Worm (Caenorhabditis elegans) whole organism, L2 larva: ENCODE results near the gene VY10G11R.1.
"Not testable (repeated sequence)": the region's sequence is repeated elsewhere in the genome, so short reads cannot be mapped to it uniquely, and the experiment has no call there.

ENCODE experiments used
- C34F6.9 ChIP-seq: fragments of 150-350 bp; optimal IDR thresholded peaks from 2 replicates; lab custom pipeline; 2014; ENCODE audit warnings: missing biosample characterization, missing genetic modification characterization
- F13H6.1 ChIP-seq: sonication (generic microtip); optimal IDR thresholded peaks from 2 replicates; lab custom pipeline; 2016; ENCODE audit warnings: missing genetic modification characterization, missing compliant biosample characterization
- Y55F3AM.14 ChIP-seq: fragments of 200-800 bp; sonication (Bioruptor generic); optimal IDR thresholded peaks from 2 replicates; lab custom pipeline; 2018; ENCODE audit warnings: mild to moderate bottlenecking, missing genetic modification characterization, missing compliant biosample characterization
- ZK546.5 ChIP-seq: sonication (generic microtip); optimal IDR thresholded peaks from 2 replicates; lab custom pipeline; 2017; ENCODE audit warnings: missing biosample characterization, missing genetic modification characterization
- aly-2 ChIP-seq: fragments of 150-350 bp; optimal IDR thresholded peaks from 2 replicates; lab custom pipeline; 2014; ENCODE audit warnings: missing biosample characterization, missing genetic modification characterization
- ceh-16 ChIP-seq: fragments of 150-350 bp; optimal IDR thresholded peaks from 2 replicates; lab custom pipeline; 2014; ENCODE audit warnings: missing biosample characterization, missing genetic modification characterization
- ceh-82 ChIP-seq: fragments of 150-350 bp; optimal IDR thresholded peaks from 2 replicates; lab custom pipeline; 2014; ENCODE audit warnings: missing biosample characterization, missing genetic modification characterization
- crh-2 ChIP-seq: sonication (generic microtip); optimal IDR thresholded peaks from 2 replicates; lab custom pipeline; 2017; ENCODE audit warnings: missing biosample characterization, missing genetic modification characterization
- dmd-4 ChIP-seq: sonication (generic microtip); optimal IDR thresholded peaks from 2 replicates; lab custom pipeline; 2017; ENCODE audit warnings: missing biosample characterization, missing genetic modification characterization
- egl-27 ChIP-seq: sonication (generic microtip); optimal IDR thresholded peaks from 3 replicates; lab custom pipeline; 2017; ENCODE audit warnings: missing biosample characterization, missing genetic modification reagents, missing genetic modification characterization
- elt-1 ChIP-seq: fragments of 150-350 bp; optimal IDR thresholded peaks from 2 replicates; lab custom pipeline; 2014; ENCODE audit warnings: missing biosample characterization, missing genetic modification characterization
- gmeb-1 ChIP-seq: fragments of 150-350 bp; optimal IDR thresholded peaks from 2 replicates; lab custom pipeline; 2014; ENCODE audit warnings: missing biosample characterization, missing genetic modification characterization
- lin-11 ChIP-seq: fragments of 150-350 bp; sonication (generic microtip); optimal IDR thresholded peaks from 2 replicates; lab custom pipeline; 2014; ENCODE audit warnings: missing biosample characterization, missing genetic modification characterization, inconsistent platforms, mixed read lengths
- lin-13 ChIP-seq: fragments of 150-350 bp; optimal IDR thresholded peaks from 2 replicates; lab custom pipeline; 2014; ENCODE audit warnings: missing biosample characterization, missing genetic modification reagents, missing genetic modification characterization
- lsy-2 ChIP-seq, 2 experiments: fragments of 150-350 bp in 1 of 2; sonication (generic microtip) in 1 of 2; optimal IDR thresholded peaks; 2 replicates each; lab custom pipeline; 2014 to 2017; ENCODE audit warnings: missing biosample characterization in 2 of 2, missing genetic modification characterization in 2 of 2
- mab-5 ChIP-seq: fragments of 150-350 bp; optimal IDR thresholded peaks from 2 replicates; lab custom pipeline; 2014; ENCODE audit warnings: missing biosample characterization, missing genetic modification characterization
- nhr-10 ChIP-seq: sonication (generic microtip); optimal IDR thresholded peaks from 2 replicates; lab custom pipeline; 2017; ENCODE audit warnings: missing biosample characterization, missing genetic modification characterization
- nhr-11 ChIP-seq: fragments of 150-350 bp; optimal IDR thresholded peaks from 2 replicates; lab custom pipeline; 2014; ENCODE audit warnings: missing biosample characterization, missing genetic modification characterization
- nhr-12 ChIP-seq: fragments of 150-350 bp; optimal IDR thresholded peaks from 2 replicates; lab custom pipeline; 2014; ENCODE audit warnings: missing biosample characterization, missing genetic modification characterization
- nhr-129 ChIP-seq: fragments of 150-350 bp; optimal IDR thresholded peaks from 2 replicates; lab custom pipeline; 2014; ENCODE audit warnings: missing biosample characterization, missing genetic modification characterization
- nhr-21 ChIP-seq: fragments of 150-350 bp; optimal IDR thresholded peaks from 2 replicates; lab custom pipeline; 2014; ENCODE audit warnings: missing biosample characterization, missing genetic modification characterization
- nhr-23 ChIP-seq: fragments of 150-350 bp; optimal IDR thresholded peaks from 2 replicates; lab custom pipeline; 2014; ENCODE audit warnings: missing biosample characterization, missing genetic modification reagents, missing genetic modification characterization
- nhr-237 ChIP-seq: fragments of 150-350 bp; optimal IDR thresholded peaks from 2 replicates; lab custom pipeline; 2014; ENCODE audit warnings: missing biosample characterization, missing genetic modification characterization
- nhr-25 ChIP-seq: fragments of 150-350 bp; sonication (generic microtip); optimal IDR thresholded peaks from 3 replicates; lab custom pipeline; 2014; ENCODE audit warnings: missing biosample characterization, missing genetic modification characterization
- nhr-6 ChIP-seq: fragments of 150-350 bp; optimal IDR thresholded peaks from 2 replicates; lab custom pipeline; 2014; ENCODE audit warnings: missing biosample characterization, missing genetic modification characterization
- peb-1 ChIP-seq: fragments of 150-350 bp; optimal IDR thresholded peaks from 2 replicates; lab custom pipeline; 2014; ENCODE audit warnings: missing biosample characterization, missing genetic modification characterization
- skn-1 ChIP-seq: sonication (generic microtip); optimal IDR thresholded peaks from 2 replicates; lab custom pipeline; 2017; ENCODE audit warnings: missing biosample characterization, missing genetic modification characterization
- sma-3 ChIP-seq: sonication (generic microtip); optimal IDR thresholded peaks from 2 replicates; lab custom pipeline; 2016; ENCODE audit warnings: missing genetic modification reagents, missing genetic modification characterization, missing compliant biosample characterization
- sma-9 ChIP-seq, 2 experiments: fragments of 150-350 bp in 1 of 2; sonication (generic microtip) in 1 of 2; optimal IDR thresholded peaks; 2 replicates each; lab custom pipeline; 2014 to 2016; ENCODE audit warnings: missing genetic modification characterization in 2 of 2, mild to moderate bottlenecking in 1 of 2, missing biosample characterization in 1 of 2, missing compliant biosample characterization in 1 of 2, missing genetic modification reagents in 1 of 2, moderate library complexity in 1 of 2
- snpc-4 ChIP-seq: fragments of 150-350 bp; optimal IDR thresholded peaks from 2 replicates; lab custom pipeline; 2014; ENCODE audit warnings: missing biosample characterization, missing genetic modification characterization
- unc-62 ChIP-seq: fragments of 150-350 bp; optimal IDR thresholded peaks from 2 replicates; lab custom pipeline; 2014; ENCODE audit warnings: missing biosample characterization, missing genetic modification reagents, missing genetic modification characterization
- zag-1 ChIP-seq: fragments of 150-350 bp; optimal IDR thresholded peaks from 2 replicates; lab custom pipeline; 2014; ENCODE audit warnings: missing biosample characterization, missing genetic modification characterization
- ztf-1 ChIP-seq: fragments of 200-800 bp; sonication (Bioruptor generic); conservative IDR thresholded peaks from 2 replicates; pipeline ENCODE4 v1.3.6; 2022; ENCODE audit warnings: missing genetic modification characterization, missing compliant biosample characterization
- ztf-11 ChIP-seq: sonication (generic microtip); optimal IDR thresholded peaks from 2 replicates; lab custom pipeline; 2017; ENCODE audit warnings: missing biosample characterization, missing genetic modification characterization
- ztf-4 ChIP-seq: fragments of 150-350 bp; optimal IDR thresholded peaks from 2 replicates; lab custom pipeline; 2014; ENCODE audit warnings: missing biosample characterization, missing genetic modification characterization

Gene VY10G11R.1

DNA sequence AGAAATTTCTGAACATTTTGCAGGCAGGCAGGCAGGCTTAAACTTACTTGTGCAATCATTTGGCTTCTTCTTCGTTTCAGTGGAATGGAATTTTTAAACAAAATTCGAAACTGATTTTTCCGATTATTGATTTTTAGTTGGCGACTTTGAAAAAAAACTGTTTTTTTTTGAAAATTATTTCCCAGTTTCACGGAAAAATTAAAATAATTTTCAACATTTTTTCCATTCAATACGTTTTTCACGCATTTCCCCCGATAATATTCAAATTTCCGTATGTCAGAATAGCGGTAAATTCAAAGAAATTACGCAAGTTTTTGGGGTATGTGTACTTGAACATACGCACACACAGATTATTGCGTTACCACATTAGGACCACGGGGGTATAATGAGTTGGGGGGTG lies at the start of gene VY10G11R.1:
Gene VY10G11R.1, minus strand, starts transcription at position 101 of the 400 bp plus-strand sequence.
- not testable (repeated sequence) for TF ChIP-seq lin-11, nhr-11, nhr-237 (tag; lab: Kevin White, UChicago)
- TF ChIP-seq, all 48 proteins: peak for 0; not testable (repeated sequence) for 48

DNA sequence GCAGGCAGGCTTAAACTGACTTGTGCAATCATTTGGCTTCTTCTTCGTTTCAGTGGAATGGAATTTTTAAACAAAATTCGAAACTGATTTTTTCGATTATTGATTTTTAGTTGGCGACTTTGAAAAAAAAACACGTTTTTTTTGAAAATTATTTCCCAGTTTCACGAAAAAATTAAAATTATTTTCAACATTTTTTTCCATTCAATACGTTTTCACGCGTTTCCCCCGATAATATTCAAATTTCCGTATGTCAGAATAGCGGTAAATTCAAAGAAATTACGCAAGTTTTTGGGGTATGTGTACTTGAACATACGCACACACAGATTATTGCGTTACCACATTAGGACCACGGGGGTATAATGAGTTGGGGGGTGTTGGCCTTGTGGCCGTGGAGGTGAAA lies 36.3 kb upstream of the VY10G11R.1 start, which contains the start of gene Y51H4A.935:
Gene Y51H4A.935, minus strand, starts transcription at position 101 of the 400 bp plus-strand sequence.
- not testable (repeated sequence) for TF ChIP-seq gmeb-1 (tag; lab: Kevin White, UChicago); sma-9 (GFP tag; optimal IDR thresholded peaks at IDR 0.05; lab: Kevin White, UChicago); sma-9 (tag; optimal IDR thresholded peaks at IDR 0.05; lab: Kevin White, UChicago); crh-2 (tag; lab: Kevin White, UChicago)

DNA sequence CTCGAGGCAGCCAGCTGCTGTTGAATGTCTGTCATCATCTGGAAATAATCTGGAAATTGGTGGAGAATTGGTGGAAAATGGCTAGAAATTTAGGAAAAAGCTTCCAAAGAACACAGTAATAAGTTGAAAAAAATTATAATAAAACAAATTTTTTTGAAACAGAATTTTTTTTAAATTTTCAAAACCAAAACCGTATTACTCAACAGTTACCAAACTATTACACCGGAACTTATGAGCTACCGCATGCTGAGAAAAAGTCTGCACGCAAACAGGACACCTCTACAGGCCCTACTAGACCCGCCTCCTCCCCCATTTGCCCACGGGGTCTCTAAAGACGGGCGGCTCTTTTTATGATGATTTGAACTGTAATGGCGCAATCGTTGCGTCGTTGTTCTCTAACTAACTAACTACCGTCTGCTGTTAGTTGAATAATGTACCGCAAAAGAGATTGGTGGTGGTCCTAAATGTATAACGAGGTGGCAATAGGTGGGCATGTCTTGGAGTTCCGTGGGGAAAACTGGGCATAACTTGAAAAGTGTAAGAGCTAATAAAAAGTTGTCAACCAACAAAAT lies 34.9 kb upstream of the VY10G11R.1 start, which contains the start of gene zip-7:
Gene zip-7, minus strand, starts transcription at position 51 of the 572 bp plus-strand sequence.
- TF ChIP-seq nhr-25 (tag; lab: Kevin White, UChicago) (no peak), nhr-6 (tag; lab: Kevin White, UChicago) (no peak), crh-2 (tag; lab: Kevin White, UChicago) (no peak), F13H6.1 (no peak), elt-1 (no peak)

DNA sequence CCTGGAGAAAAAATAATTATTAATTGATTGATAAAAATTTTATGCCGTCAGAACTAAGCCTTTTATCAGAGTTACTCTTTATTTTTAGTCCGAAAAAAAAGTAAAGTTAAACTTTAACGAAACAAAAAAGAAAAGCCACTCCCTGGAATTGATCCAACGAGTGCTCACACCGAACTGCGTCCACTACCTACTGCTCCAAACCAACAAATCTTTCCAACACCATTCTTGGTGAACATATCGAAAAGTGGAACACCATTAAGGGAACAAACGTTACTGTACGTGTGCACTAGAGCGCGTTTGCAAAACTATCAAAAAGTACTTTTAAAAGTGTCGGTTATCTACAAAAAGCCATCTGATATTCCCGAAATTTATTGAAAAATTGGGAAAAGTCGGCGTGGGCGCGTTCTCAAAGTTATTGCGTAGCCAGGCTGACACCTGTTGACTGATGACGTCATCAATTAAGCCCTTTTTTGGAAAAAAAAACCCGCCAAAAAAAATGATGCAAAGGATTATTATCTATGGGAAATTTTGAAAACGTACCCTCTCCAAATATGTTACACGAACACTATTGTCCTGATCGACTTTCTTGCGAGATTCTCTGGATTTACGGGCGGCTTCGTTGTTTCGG lies 32.9 kb upstream of the VY10G11R.1 start:
- TF ChIP-seq ceh-82 (tag; lab: Kevin White, UChicago) (no peak), ztf-1 (GFP tag; lab: Robert Waterston, UW) (no peak), Y55F3AM.14 (GFP tag; lab: Kevin White, UChicago) (no peak), lin-11 (tag; lab: Kevin White, UChicago) (no peak), nhr-12 (tag; lab: Kevin White, UChicago) (no peak), nhr-10 (no peak), lin-13 (no peak)
- TF ChIP-seq, all 48 proteins: peak for 0

DNA sequence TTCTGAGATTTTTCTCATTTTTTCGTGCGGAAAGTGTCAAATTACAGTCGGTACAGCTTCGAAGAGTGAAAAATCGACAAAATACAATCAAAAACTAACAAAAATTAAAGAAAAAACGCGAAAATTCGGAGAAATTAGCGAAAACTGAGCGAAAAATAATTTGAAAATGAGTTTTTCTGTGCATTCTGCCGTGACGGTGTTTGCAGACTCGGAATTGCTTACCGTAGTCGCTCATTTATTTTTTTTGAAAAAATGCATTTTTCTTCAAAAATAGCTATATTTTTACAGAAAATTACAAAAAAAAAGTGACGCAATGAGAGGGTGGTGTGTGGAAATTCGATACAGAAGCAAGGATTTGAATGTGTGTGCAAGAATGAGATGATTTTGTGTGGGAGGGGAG lies 32.3 kb upstream of the VY10G11R.1 start:
- no peak for TF ChIP-seq ztf-4 (tag; lab: Kevin White, UChicago)
- TF ChIP-seq C34F6.9 (tag; lab: Kevin White, UChicago): no peak
- no peak for TF ChIP-seq dmd-4
- no peak for TF ChIP-seq nhr-129 (tag; lab: Kevin White, UChicago)
- no peak for TF ChIP-seq ztf-1 (GFP tag; lab: Robert Waterston, UW)
- TF ChIP-seq nhr-237 (tag; lab: Kevin White, UChicago): no peak
- TF ChIP-seq egl-27 (tag; lab: Kevin White, UChicago): no peak
- TF ChIP-seq lin-13: no peak
- TF ChIP-seq lin-11 (tag; lab: Kevin White, UChicago): no peak
- no peak for TF ChIP-seq skn-1

DNA sequence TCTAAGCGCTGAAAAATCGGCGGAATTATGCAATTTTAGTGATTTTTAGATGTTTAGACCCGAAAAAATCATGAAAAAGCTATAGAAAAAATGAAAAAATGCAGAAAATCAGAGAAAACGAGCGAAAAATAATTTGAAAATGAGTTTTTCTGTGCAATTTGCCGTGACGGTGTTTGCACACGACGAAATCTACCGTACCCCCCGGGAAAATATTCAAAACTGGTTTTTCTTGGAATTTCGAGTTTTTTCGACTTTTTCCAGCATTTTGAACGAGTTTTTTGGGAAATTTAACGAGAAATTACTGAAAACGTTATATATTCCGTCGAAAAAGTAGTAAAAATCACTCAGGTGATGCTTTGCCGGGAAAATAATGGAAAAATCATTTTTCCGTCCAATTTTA lies 31.6 kb upstream of the VY10G11R.1 start:
- no peak for TF ChIP-seq ceh-82 (tag; lab: Kevin White, UChicago)
- TF ChIP-seq ZK546.5 (tag; lab: Kevin White, UChicago): no peak
- no peak for TF ChIP-seq aly-2 (tag; lab: Kevin White, UChicago)
- TF ChIP-seq ceh-16 (tag; lab: Kevin White, UChicago): no peak
- TF ChIP-seq C34F6.9 (tag; lab: Kevin White, UChicago): no peak
- TF ChIP-seq peb-1: no peak

DNA sequence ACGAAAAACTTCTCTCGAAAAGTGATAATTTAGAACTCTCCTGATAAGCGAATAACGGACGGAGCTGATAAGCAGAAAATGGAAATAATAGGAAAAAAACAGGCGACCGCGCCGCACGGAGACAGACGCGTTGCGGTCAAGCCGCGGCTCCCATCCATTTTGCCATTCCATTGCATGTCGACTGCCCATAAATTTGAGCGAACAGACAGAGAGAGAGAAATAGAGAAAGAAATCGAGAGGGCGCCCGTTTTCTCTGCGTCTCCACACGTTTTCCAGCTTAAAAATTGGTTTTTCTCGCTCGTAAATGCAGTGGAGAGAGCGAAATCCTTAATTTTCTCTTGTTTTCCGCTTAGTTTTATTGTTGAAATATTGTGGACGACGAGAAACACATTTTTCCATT lies 31.1 kb upstream of the VY10G11R.1 start:
- no peak for TF ChIP-seq ztf-11
- no peak for TF ChIP-seq elt-1
- TF ChIP-seq lin-13: peak; percentile 53
- peak; percentile 3 for TF ChIP-seq egl-27 (tag; lab: Kevin White, UChicago)
- peak in 1 of 2 experiments; percentile 57 for TF ChIP-seq lsy-2 (tag; optimal IDR thresholded peaks at IDR 0.05; lab: Kevin White, UChicago)
- TF ChIP-seq nhr-237 (tag; lab: Kevin White, UChicago): no peak
- no peak for TF ChIP-seq nhr-12 (tag; lab: Kevin White, UChicago)
- no peak for TF ChIP-seq nhr-10
- no peak for TF ChIP-seq peb-1
- TF ChIP-seq nhr-21 (tag; lab: Kevin White, UChicago): no peak
- TF ChIP-seq gmeb-1 (tag; lab: Kevin White, UChicago): peak; percentile 46
- TF ChIP-seq dmd-4: no peak
- TF ChIP-seq nhr-11 (tag; lab: Kevin White, UChicago): no peak
- no peak for TF ChIP-seq nhr-25 (tag; lab: Kevin White, UChicago)
- no peak for TF ChIP-seq nhr-6 (tag; lab: Kevin White, UChicago)
- peak; percentile 48 for TF ChIP-seq sma-9 (GFP tag; optimal IDR thresholded peaks at IDR 0.05; lab: Kevin White, UChicago)
- no peak for TF ChIP-seq sma-9 (tag; optimal IDR thresholded peaks at IDR 0.05; lab: Kevin White, UChicago)
- peak; percentile 29 for TF ChIP-seq crh-2 (tag; lab: Kevin White, UChicago)
- TF ChIP-seq nhr-23 (tag; lab: Kevin White, UChicago): no peak
- TF ChIP-seq snpc-4 (tag; lab: Kevin White, UChicago): no peak
- TF ChIP-seq sma-3 (GFP tag; lab: Kevin White, UChicago): no peak
- TF ChIP-seq unc-62 (GFP tag; lab: Kevin White, UChicago): no peak
- peak; percentile 53 for TF ChIP-seq lin-11 (tag; lab: Kevin White, UChicago)
- peak; percentile 28 for TF ChIP-seq mab-5 (tag; lab: Kevin White, UChicago)
- no peak for TF ChIP-seq ceh-16 (tag; lab: Kevin White, UChicago)
- TF ChIP-seq zag-1 (tag; lab: Kevin White, UChicago): no peak
- peak; percentile 61 for TF ChIP-seq nhr-129 (tag; lab: Kevin White, UChicago)
